Worm (Caenorhabditis elegans): Measurements from ENCODE around the gene bath-19.

DNA sequence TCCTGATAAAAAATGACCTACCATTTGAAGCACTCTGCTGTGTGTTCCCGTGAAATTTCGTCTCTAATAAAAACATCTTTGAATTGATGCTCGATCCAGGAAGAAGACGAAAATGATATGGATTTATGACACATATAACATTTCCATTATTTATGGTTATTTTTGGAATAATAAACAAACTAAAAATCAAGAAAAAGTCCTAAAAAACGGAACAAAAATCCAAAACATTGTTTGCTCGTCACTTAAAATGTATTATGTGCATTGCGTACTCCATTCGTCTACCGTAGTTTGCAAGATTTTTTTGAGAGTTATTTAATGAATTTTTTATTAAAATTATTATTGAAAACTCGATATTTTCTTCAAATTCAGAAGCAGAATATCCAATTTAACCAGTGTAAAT, 3.3 kb upstream of the bath-19 start, which contains the start of gene bath-20:
- TF ChIP-seq nhr-11 (tag; optimal IDR thresholded peaks at IDR 0.05) (no peak), che-1 (tag; optimal IDR thresholded peaks at IDR 0.05) (no peak), ama-1 (optimal IDR thresholded peaks at IDR 0.05) (no peak)
